Worm (Caenorhabditis elegans) whole organism, mixed stage, embryonic: ENCODE data around the gene ndx-9.

Experiments
- nhr-237 ChIP-seq: fragments of 150-350 bp; optimal IDR thresholded peaks from 2 replicates; lab custom pipeline; 2014; ENCODE audit warnings: missing biosample characterization, missing genetic modification characterization
- sem-2 ChIP-seq: fragments of 200-800 bp; sonication (Bioruptor generic); optimal IDR thresholded peaks from 2 replicates; lab custom pipeline; 2018; ENCODE audit warnings: mild to moderate bottlenecking, missing genetic modification characterization, missing compliant biosample characterization

ce11 chrIV:11006868-11007267, 5.0 kb downstream of the ndx-9 start:
- TF ChIP-seq nhr-237 (tag; lab: Kevin White, UChicago): no peak
- no peak for TF ChIP-seq sem-2 (GFP tag; lab: Kevin White, UChicago)
